Worm (Caenorhabditis elegans) whole organism, L3 larva: ENCODE results near the gene D2085.7.

ENCODE experiments used
- elt-1 ChIP-seq: fragments of 150-350 bp; optimal IDR thresholded peaks from 2 replicates; lab custom pipeline; 2014; ENCODE audit warnings: missing biosample characterization, missing genetic modification characterization
- jun-1 ChIP-seq: fragments of 150-350 bp; optimal IDR thresholded peaks from 2 replicates; lab custom pipeline; 2014; ENCODE audit warnings: missing biosample characterization, missing genetic modification reagents, missing genetic modification characterization
- nhr-11 ChIP-seq: fragments of 150-350 bp; optimal IDR thresholded peaks from 2 replicates; lab custom pipeline; 2014; ENCODE audit warnings: missing biosample characterization, missing genetic modification characterization
- nhr-12 ChIP-seq: fragments of 150-350 bp; optimal IDR thresholded peaks from 2 replicates; lab custom pipeline; 2014; ENCODE audit warnings: missing biosample characterization, missing genetic modification characterization
- skn-1 ChIP-seq: fragments of 150-350 bp; optimal IDR thresholded peaks from 2 replicates; lab custom pipeline; 2014; ENCODE audit warnings: missing biosample characterization, missing genetic modification characterization

- TF ChIP-seq jun-1 (tag; lab: Kevin White, UChicago) (no peak), elt-1 (tag; lab: Kevin White, UChicago) (no peak), skn-1 (no peak), nhr-12 (tag; lab: Kevin White, UChicago) (no peak), nhr-11 (tag; lab: Kevin White, UChicago) (no peak)
These were observed 9.5 kb downstream of the D2085.7 start, which contains the start of gene pyr-1 for ce11 chrII:8650644-8651159.
